Fruit fly (Drosophila melanogaster) whole organism, embryonic: ENCODE data around the gene fig.
A peak's percentile ranks its signal among the peaks of the same experiment; 100 is the strongest.

ENCODE experiments used
- Antp ChIP-seq: fragments of 200-800 bp; sonication (Bioruptor generic); optimal IDR thresholded peaks from 3 replicates; lab custom pipeline; 2016; ENCODE audit warnings: missing biosample characterization, missing genetic modification characterization
- BtbVII ChIP-seq: fragments of 200-800 bp; sonication (Bioruptor generic); optimal IDR thresholded peaks from 3 replicates; lab custom pipeline; 2017; ENCODE audit warnings: missing biosample characterization, mild to moderate bottlenecking, missing genetic modification characterization
- CG10267 ChIP-seq: fragments of 200-800 bp; sonication (Bioruptor generic); optimal IDR thresholded peaks from 2 replicates; lab custom pipeline; 2018; ENCODE audit warnings: missing biosample characterization, mild to moderate bottlenecking, missing genetic modification characterization, moderate library complexity
- CG10462 ChIP-seq: fragments of 200-800 bp; sonication (Bioruptor generic); optimal IDR thresholded peaks from 2 replicates; lab custom pipeline; 2016; ENCODE audit warnings: missing biosample characterization, missing genetic modification characterization
- CG10543 ChIP-seq: fragments of 200-800 bp; sonication (Bioruptor generic); optimal IDR thresholded peaks from 3 replicates; lab custom pipeline; 2017; ENCODE audit warnings: missing biosample characterization, mild to moderate bottlenecking, missing genetic modification characterization, moderate library complexity
- CG10959 ChIP-seq: fragments of 200-800 bp; sonication (Bioruptor generic); IDR thresholded peaks from 2 replicates; pipeline ENCODE4 v1.3.6; 2022; ENCODE audit warnings: missing biosample characterization, missing genetic modification characterization
- CG11456 ChIP-seq: fragments of 200-800 bp; sonication (Bioruptor generic); IDR thresholded peaks from 3 replicates; pipeline ENCODE4 v1.3.6; 2022; ENCODE audit warnings: missing biosample characterization, missing genetic modification characterization
- CG11723 ChIP-seq: fragments of 200-800 bp; sonication (Bioruptor generic); optimal IDR thresholded peaks from 2 replicates; lab custom pipeline; 2017; ENCODE audit warnings: missing biosample characterization, mild to moderate bottlenecking, missing genetic modification characterization
- CG13775 ChIP-seq: fragments of 200-800 bp; sonication (Bioruptor generic); optimal IDR thresholded peaks from 3 replicates; lab custom pipeline; 2017; ENCODE audit warnings: missing biosample characterization, mild to moderate bottlenecking, missing genetic modification characterization
- CG1647 ChIP-seq: fragments of 200-800 bp; sonication (Bioruptor generic); optimal IDR thresholded peaks from 3 replicates; lab custom pipeline; 2016; ENCODE audit warnings: missing biosample characterization, missing genetic modification characterization
- CG17186 ChIP-seq: fragments of 200-800 bp; sonication (Bioruptor generic); optimal IDR thresholded peaks from 3 replicates; lab custom pipeline; 2017; ENCODE audit warnings: missing biosample characterization, missing genetic modification reagents, missing genetic modification characterization
- CG17912 ChIP-seq: fragments of 200-800 bp; sonication (Bioruptor generic); optimal IDR thresholded peaks from 2 replicates; lab custom pipeline; 2018; ENCODE audit warnings: missing biosample characterization, mild to moderate bottlenecking, missing genetic modification characterization
- CG2120 ChIP-seq: fragments of 200-800 bp; sonication (Bioruptor generic); optimal IDR thresholded peaks from 3 replicates; lab custom pipeline; 2016; ENCODE audit warnings: missing biosample characterization, missing genetic modification characterization
- CG2199 ChIP-seq: fragments of 200-800 bp; sonication (Bioruptor generic); IDR thresholded peaks from 3 replicates; pipeline ENCODE4 v1.3.6; 2022; ENCODE audit warnings: missing biosample characterization, missing genetic modification characterization
- CG2678 ChIP-seq: fragments of 200-800 bp; sonication (Bioruptor generic); optimal IDR thresholded peaks from 3 replicates; lab custom pipeline; 2019; ENCODE audit warnings: missing biosample characterization, mild to moderate bottlenecking, missing genetic modification characterization, moderate library complexity
- CG30403 ChIP-seq: fragments of 200-800 bp; sonication (Bioruptor generic); optimal IDR thresholded peaks from 3 replicates; lab custom pipeline; 2016; ENCODE audit warnings: missing biosample characterization, missing genetic modification characterization
- CG34422 ChIP-seq: fragments of 200-800 bp; sonication (Bioruptor generic); IDR thresholded peaks from 3 replicates; pipeline ENCODE4 v1.3.6; 2022; ENCODE audit warnings: missing biosample characterization, missing genetic modification characterization
- CG4424 ChIP-seq: fragments of 200-800 bp; sonication (Bioruptor generic); optimal IDR thresholded peaks from 3 replicates; lab custom pipeline; 2016; ENCODE audit warnings: missing biosample characterization, missing genetic modification characterization
- CG7271 ChIP-seq: fragments of 200-800 bp; sonication (Bioruptor generic); optimal IDR thresholded peaks from 2 replicates; lab custom pipeline; 2018; ENCODE audit warnings: missing biosample characterization, mild to moderate bottlenecking, missing genetic modification characterization, moderate library complexity
- CG7745 ChIP-seq: fragments of 200-800 bp; sonication (Bioruptor generic); optimal IDR thresholded peaks from 2 replicates; lab custom pipeline; 2018; ENCODE audit warnings: missing biosample characterization, mild to moderate bottlenecking, missing genetic modification characterization, moderate library complexity
- CG7928 ChIP-seq: fragments of 200-800 bp; sonication (Bioruptor generic); optimal IDR thresholded peaks from 2 replicates; lab custom pipeline; 2017; ENCODE audit warnings: missing biosample characterization, mild to moderate bottlenecking, missing genetic modification characterization
- CG9817 ChIP-seq: fragments of 200-800 bp; sonication (Bioruptor generic); optimal IDR thresholded peaks from 2 replicates; lab custom pipeline; 2018; ENCODE audit warnings: missing biosample characterization, mild to moderate bottlenecking, missing genetic modification characterization, moderate library complexity
- Dbx ChIP-seq: fragments of 200-800 bp; sonication (Bioruptor generic); IDR thresholded peaks from 3 replicates; pipeline ENCODE4 v1.3.6; 2022; ENCODE audit warnings: missing biosample characterization, missing genetic modification characterization
- E2f1 ChIP-seq: fragments of 200-800 bp; sonication (Bioruptor generic); IDR thresholded peaks from 2 replicates; pipeline ENCODE4 v1.3.6; 2022; ENCODE audit warnings: missing biosample characterization, missing genetic modification characterization
- Gsc ChIP-seq: fragments of 200-800 bp; sonication (Bioruptor generic); IDR thresholded peaks from 2 replicates; pipeline ENCODE4 v1.3.6; 2022; ENCODE audit warnings: missing biosample characterization, missing genetic modification characterization
- Kr ChIP-seq: fragments of 200-800 bp; sonication (Bioruptor generic); optimal IDR thresholded peaks from 2 replicates; lab custom pipeline; 2017; ENCODE audit warnings: missing biosample characterization, mild to moderate bottlenecking, missing genetic modification characterization
- Meics ChIP-seq: fragments of 200-800 bp; sonication (Bioruptor generic); optimal IDR thresholded peaks from 2 replicates; lab custom pipeline; 2017; ENCODE audit warnings: missing biosample characterization, mild to moderate bottlenecking, missing genetic modification characterization
- Oli ChIP-seq: fragments of 200-800 bp; sonication (Bioruptor generic); optimal IDR thresholded peaks from 2 replicates; lab custom pipeline; 2018; ENCODE audit warnings: missing biosample characterization, mild to moderate bottlenecking, missing genetic modification characterization, moderate library complexity
- Pdp1 ChIP-seq, 2 experiments: fragments of 200-800 bp; sonication (Bioruptor generic); optimal IDR thresholded peaks; 3 replicates each; lab custom pipeline; 2016; ENCODE audit warnings: missing biosample characterization in 2 of 2, missing genetic modification characterization in 2 of 2, mild to moderate bottlenecking in 1 of 2, moderate library complexity in 1 of 2
- Sry-δ ChIP-seq: fragments of 200-800 bp; sonication (Bioruptor generic); optimal IDR thresholded peaks from 2 replicates; lab custom pipeline; 2016; ENCODE audit warnings: missing biosample characterization, missing genetic modification characterization
- ase ChIP-seq: fragments of 200-800 bp; sonication (Bioruptor generic); IDR thresholded peaks from 3 replicates; pipeline ENCODE4 v1.3.6; 2022; ENCODE audit warnings: missing biosample characterization, missing genetic modification characterization
- bab2 ChIP-seq: fragments of 200-800 bp; sonication (Bioruptor generic); optimal IDR thresholded peaks from 2 replicates; lab custom pipeline; 2016; ENCODE audit warnings: missing biosample characterization, missing genetic modification characterization
- btn ChIP-seq: fragments of 200-800 bp; sonication (Bioruptor generic); optimal IDR thresholded peaks from 2 replicates; lab custom pipeline; 2016; ENCODE audit warnings: missing biosample characterization, missing genetic modification characterization
- chm ChIP-seq: fragments of 200-800 bp; sonication (Bioruptor generic); IDR thresholded peaks from 2 replicates; pipeline ENCODE4 v1.3.6; 2022; ENCODE audit warnings: missing biosample characterization, missing genetic modification characterization
- chn ChIP-seq: fragments of 200-800 bp; sonication (Bioruptor generic); optimal IDR thresholded peaks from 2 replicates; lab custom pipeline; 2016; ENCODE audit warnings: missing biosample characterization, missing genetic modification characterization
- crp ChIP-seq, 2 experiments: fragments of 200-800 bp; sonication (Bioruptor generic); optimal IDR thresholded peaks; 2 replicates in 1 of 2; 3 replicates in 1 of 2; lab custom pipeline; 2017; ENCODE audit warnings: missing biosample characterization in 2 of 2, missing genetic modification characterization in 2 of 2, mild to moderate bottlenecking in 1 of 2, moderate library complexity in 1 of 2
- ems ChIP-seq: fragments of 200-800 bp; sonication (Bioruptor generic); optimal IDR thresholded peaks from 3 replicates; lab custom pipeline; 2016; ENCODE audit warnings: missing biosample characterization, missing genetic modification characterization
- exex ChIP-seq: fragments of 200-800 bp; sonication (Bioruptor generic); optimal IDR thresholded peaks from 4 replicates; lab custom pipeline; 2018; ENCODE audit warnings: missing biosample characterization, mild to moderate bottlenecking, missing genetic modification characterization, moderate library complexity
- gce ChIP-seq: fragments of 200-800 bp; sonication (Bioruptor generic); IDR thresholded peaks from 3 replicates; pipeline ENCODE4 v1.3.6; 2022; ENCODE audit warnings: missing biosample characterization, missing genetic modification characterization
- gfzf ChIP-seq: fragments of 200-800 bp; sonication (Bioruptor generic); optimal IDR thresholded peaks from 2 replicates; lab custom pipeline; 2016; ENCODE audit warnings: missing biosample characterization, mild to moderate bottlenecking, missing genetic modification characterization, moderate library complexity
- gsb ChIP-seq: fragments of 200-800 bp; sonication (Bioruptor generic); IDR thresholded peaks from 2 replicates; pipeline ENCODE4 v1.3.6; 2022; ENCODE audit warnings: missing biosample characterization, missing genetic modification characterization
- ham ChIP-seq: fragments of 200-800 bp; sonication (Bioruptor generic); IDR thresholded peaks from 2 replicates; pipeline ENCODE4 v1.3.6; 2022; ENCODE audit warnings: missing biosample characterization, missing genetic modification characterization
- nom ChIP-seq: fragments of 200-800 bp; sonication (Bioruptor generic); optimal IDR thresholded peaks from 2 replicates; lab custom pipeline; 2017; ENCODE audit warnings: missing biosample characterization, missing genetic modification characterization, mild to moderate bottlenecking, moderate library complexity, missing genetic modification reagents
- otp ChIP-seq: fragments of 200-800 bp; sonication (Bioruptor generic); IDR thresholded peaks from 3 replicates; pipeline ENCODE4, ENCODE4 v1.3.6; 2022; ENCODE audit warnings: missing biosample characterization, missing genetic modification characterization
- seq ChIP-seq: fragments of 200-800 bp; sonication (Bioruptor generic); IDR thresholded peaks from 2 replicates; pipeline ENCODE4 v1.3.6; 2022; ENCODE audit warnings: missing biosample characterization, missing genetic modification characterization
- stc ChIP-seq: fragments of 200-800 bp; sonication (Bioruptor generic); IDR thresholded peaks from 2 replicates; pipeline ENCODE4 v1.3.6; 2022; ENCODE audit warnings: missing biosample characterization, missing genetic modification characterization
- trh ChIP-seq: fragments of 200-800 bp; sonication (Bioruptor generic); optimal IDR thresholded peaks from 2 replicates; lab custom pipeline; 2016; ENCODE audit warnings: missing biosample characterization, missing genetic modification characterization
- usp ChIP-seq: fragments of >200 bp; optimal IDR thresholded peaks from 2 replicates; lab custom pipeline; 2017; ENCODE audit warnings: missing biosample characterization, missing genetic modification characterization

Gene fig

dm6 chr3R:29806682-29807393 lies 26.6 kb upstream of the fig start, which contains the start of the genes ca and ncd (continued):
- peak; percentile 41 to 88 for TF ChIP-seq crp (GFP tag; optimal IDR thresholded peaks at IDR 0.05; lab: Kevin White, UChicago)
- TF ChIP-seq trh (GFP tag; lab: Kevin White, UChicago), result no peak
- TF ChIP-seq gfzf (GFP tag; lab: Kevin White, UChicago), result peak; percentile 59
- no peak for TF ChIP-seq CG10959 (GFP tag; lab: Robert Waterston, UW)
- TF ChIP-seq CG11723 (GFP tag; lab: Kevin White, UChicago), result no peak
- TF ChIP-seq gce (GFP tag; lab: Robert Waterston, UW), result no peak
- no peak for TF ChIP-seq bab2 (GFP tag; lab: Kevin White, UChicago)
- no peak for TF ChIP-seq Dbx (GFP tag; lab: Robert Waterston, UW)
- TF ChIP-seq CG2120 (GFP tag; lab: Kevin White, UChicago), result no peak
- no peak for TF ChIP-seq seq (GFP tag; lab: Robert Waterston, UW)

- TF ChIP-seq Meics, result no peak
- peak; percentile 76; the same call in 2 of the 3 replicates for TF ChIP-seq ase (GFP tag; lab: Robert Waterston, UW)
- peak; percentile 31 for TF ChIP-seq btn (GFP tag; lab: Kevin White, UChicago)
- no peak for TF ChIP-seq CG2678 (tag; lab: Kevin White, UChicago)
- peak; percentile 88 for TF ChIP-seq CG30403
- TF ChIP-seq nom (GFP tag; lab: Kevin White, UChicago), result peak; percentile 99
- TF ChIP-seq CG1647 (GFP tag; lab: Kevin White, UChicago), result peak; percentile 65
- peak; percentile 73 for TF ChIP-seq E2f1
- peak; percentile 93 for TF ChIP-seq CG34422 (GFP tag; lab: Robert Waterston, UW)
- no peak for TF ChIP-seq CG7271 (tag; lab: Kevin White, UChicago)
- peak; percentile 69 for TF ChIP-seq chm
- peak; percentile 82 for TF ChIP-seq Antp (GFP tag; lab: Kevin White, UChicago)
- TF ChIP-seq CG13775, result peak; percentile 83
- TF ChIP-seq CG17186, result peak; percentile 44
- peak; percentile 62 for TF ChIP-seq Oli (tag; lab: Kevin White, UChicago)
- peak; percentile 85 for TF ChIP-seq CG9817 (tag; lab: Kevin White, UChicago)
- no peak for TF ChIP-seq CG4424 (GFP tag; lab: Kevin White, UChicago)
- peak; percentile 73 for TF ChIP-seq gsb (GFP tag; lab: Robert Waterston, UW)
- peak; percentile 74 for TF ChIP-seq exex (tag; lab: Kevin White, UChicago)
- peak; percentile 61; the same call in 2 of the 3 replicates for TF ChIP-seq otp (GFP tag; lab: Robert Waterston, UW)
- peak; percentile 51 for TF ChIP-seq chn (GFP tag; lab: Kevin White, UChicago)
- TF ChIP-seq CG10462 (GFP tag; lab: Kevin White, UChicago), result peak; percentile 45
- TF ChIP-seq BtbVII (GFP tag; lab: Kevin White, UChicago), result no peak
- TF ChIP-seq CG11456 (GFP tag; lab: Robert Waterston, UW), result peak; percentile 85
- TF ChIP-seq stc (GFP tag; lab: Robert Waterston, UW), result peak; percentile 69
- no peak for TF ChIP-seq CG2199 (GFP tag; lab: Robert Waterston, UW)
- TF ChIP-seq ham (GFP tag; lab: Robert Waterston, UW), result peak; percentile 53; the same call in 1 of the 2 replicates
- no peak for TF ChIP-seq CG7928 (GFP tag; lab: Kevin White, UChicago)
- TF ChIP-seq usp (GFP tag; lab: Kevin White, UChicago), result no peak
- no peak for TF ChIP-seq Gsc
- no peak for TF ChIP-seq Kr (GFP tag; lab: Kevin White, UChicago)
- TF ChIP-seq CG10543 (GFP tag; lab: Kevin White, UChicago), result peak; percentile 68
- TF ChIP-seq Sry-δ, result peak; percentile 89
- peak; percentile 46 for TF ChIP-seq CG17912 (GFP tag; lab: Kevin White, UChicago)
- TF ChIP-seq CG7745 (tag; lab: Kevin White, UChicago), result no peak
- TF ChIP-seq Pdp1 (GFP tag; optimal IDR thresholded peaks at IDR 0.05; lab: Kevin White, UChicago), result peak; percentile 78 to 87
- peak; percentile 65 for TF ChIP-seq ems (GFP tag; lab: Kevin White, UChicago)
- peak; percentile 37 for TF ChIP-seq CG10267 (tag; lab: Kevin White, UChicago)
Measured at dm6 chr3R:29802753-29803313, 22.6 kb upstream of the fig start, which contains the start of the genes Etfb and CG7789. Gene Etfb, minus strand, starts transcription at chr3R:29802945. Gene CG7789, plus strand, starts transcription at chr3R:29803196.
